Fruit fly (Drosophila melanogaster): ENCODE measurements around the gene CG15534.

DNA sequence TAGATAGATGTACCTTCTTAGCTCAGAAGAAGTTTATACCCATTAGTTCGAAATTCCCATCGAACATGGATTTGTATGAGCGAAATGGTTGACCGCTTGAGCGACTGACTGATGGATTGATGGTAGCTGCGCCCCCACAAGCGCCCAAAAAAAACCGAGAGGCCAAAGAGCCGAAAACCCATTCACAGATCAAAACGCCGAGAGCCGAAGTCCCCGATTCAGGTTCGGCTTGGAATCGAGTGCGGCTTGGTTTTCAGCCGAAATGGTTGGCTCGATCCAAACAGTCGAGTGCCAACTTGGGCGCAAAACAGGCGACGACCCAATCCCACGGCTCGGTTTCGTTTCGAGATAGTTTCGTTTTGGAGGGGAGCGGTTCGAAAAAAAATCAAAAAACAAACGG is 28.3 kb downstream of the CG15534 start:
- TF ChIP-seq psq (optimal IDR thresholded peaks at IDR 0.05) (no peak), Myc (optimal IDR thresholded peaks at IDR 0.05) (no peak), insv (optimal IDR thresholded peaks at IDR 0.05) (no peak)

All from Kc167 (cell line).